Fruit fly (Drosophila melanogaster) whole organism, embryonic: ENCODE results near the gene Ilp6.

Source experiments
- Ada2b ChIP-seq: fragments of 200-800 bp; sonication (Bioruptor generic); IDR thresholded peaks from 2 replicates; pipeline ENCODE4 v1.3.6; 2022; ENCODE audit warnings: missing biosample characterization, missing genetic modification characterization
- CG15073 ChIP-seq: fragments of 200-800 bp; sonication (Bioruptor generic); optimal IDR thresholded peaks from 2 replicates; lab custom pipeline; 2016; ENCODE audit warnings: missing biosample characterization, missing genetic modification characterization
- CG1529 ChIP-seq: fragments of 200-800 bp; sonication (Bioruptor generic); optimal IDR thresholded peaks from 3 replicates; lab custom pipeline; 2018; ENCODE audit warnings: missing biosample characterization, missing genetic modification characterization
- CG2129 ChIP-seq: fragments of 200-800 bp; sonication (Bioruptor generic); IDR thresholded peaks from 2 replicates; pipeline ENCODE4 v1.3.6; 2022; ENCODE audit warnings: missing biosample characterization, missing genetic modification characterization; ENCODE audit not compliant: partially characterized antibody
- CG30403 ChIP-seq: fragments of 200-800 bp; sonication (Bioruptor generic); optimal IDR thresholded peaks from 3 replicates; lab custom pipeline; 2016; ENCODE audit warnings: missing biosample characterization, missing genetic modification characterization
- CG3281 ChIP-seq: fragments of 200-800 bp; sonication (Bioruptor generic); optimal IDR thresholded peaks from 3 replicates; lab custom pipeline; 2017; ENCODE audit warnings: missing biosample characterization, mild to moderate bottlenecking, missing genetic modification characterization
- CG3838 ChIP-seq: fragments of 200-800 bp; sonication (Bioruptor generic); optimal IDR thresholded peaks from 3 replicates; lab custom pipeline; 2016; ENCODE audit warnings: missing biosample characterization, missing genetic modification characterization
- CG4360 ChIP-seq: fragments of 200-800 bp; sonication (Bioruptor generic); IDR thresholded peaks from 2 replicates; pipeline ENCODE4 v1.3.6; 2022; ENCODE audit warnings: missing biosample characterization, missing genetic modification characterization
- CG43689 ChIP-seq: fragments of 200-800 bp; sonication (Bioruptor generic); IDR thresholded peaks from 2 replicates; pipeline ENCODE4 v1.3.6; 2022; ENCODE audit warnings: missing biosample characterization, missing genetic modification characterization
- CG6689 ChIP-seq: fragments of 200-800 bp; sonication (Bioruptor generic); IDR thresholded peaks from 2 replicates; pipeline ENCODE4 v1.3.6; 2022; ENCODE audit warnings: missing biosample characterization, missing genetic modification characterization
- CG8089 ChIP-seq: fragments of 200-800 bp; sonication (Bioruptor generic); optimal IDR thresholded peaks from 3 replicates; lab custom pipeline; 2016; ENCODE audit warnings: missing biosample characterization, missing genetic modification characterization
- CG8359 ChIP-seq: fragments of 200-800 bp; sonication (Bioruptor generic); optimal IDR thresholded peaks from 2 replicates; lab custom pipeline; 2017; ENCODE audit warnings: missing biosample characterization, mild to moderate bottlenecking, missing genetic modification characterization, borderline replicate concordance
- Dbx ChIP-seq: fragments of 200-800 bp; sonication (Bioruptor generic); IDR thresholded peaks from 3 replicates; pipeline ENCODE4 v1.3.6; 2022; ENCODE audit warnings: missing biosample characterization, missing genetic modification characterization
- Dek ChIP-seq: fragments of 200-800 bp; sonication (Bioruptor generic); optimal IDR thresholded peaks from 3 replicates; lab custom pipeline; 2019; ENCODE audit warnings: missing biosample characterization, mild to moderate bottlenecking, missing genetic modification characterization, moderate library complexity
- Drgx ChIP-seq: fragments of 200-800 bp; sonication (Bioruptor generic); IDR thresholded peaks from 2 replicates; pipeline ENCODE4 v1.3.6; 2022; ENCODE audit warnings: missing biosample characterization, missing genetic modification characterization
- Ets65A ChIP-seq: fragments of 200-800 bp; sonication (Bioruptor generic); peaks from one replicate; lab custom pipeline; 2016; ENCODE audit warnings: missing biosample characterization, missing genetic modification characterization
- Hsf ChIP-seq: fragments of 200-800 bp; sonication (Bioruptor generic); optimal IDR thresholded peaks from 3 replicates; lab custom pipeline; 2016; ENCODE audit warnings: missing biosample characterization, missing genetic modification characterization
- NK7.1 ChIP-seq: fragments of 200-800 bp; sonication (Bioruptor generic); optimal IDR thresholded peaks from 3 replicates; lab custom pipeline; 2016; ENCODE audit warnings: missing biosample characterization, missing genetic modification characterization
- PHDP ChIP-seq: fragments of 200-800 bp; sonication (Bioruptor generic); optimal IDR thresholded peaks from 3 replicates; lab custom pipeline; 2018; ENCODE audit warnings: missing biosample characterization, mild to moderate bottlenecking, missing genetic modification characterization, moderate library complexity
- Pdp1 ChIP-seq, 2 experiments: fragments of 200-800 bp; sonication (Bioruptor generic); optimal IDR thresholded peaks; 3 replicates each; lab custom pipeline; 2016; ENCODE audit warnings: missing biosample characterization in 2 of 2, missing genetic modification characterization in 2 of 2, mild to moderate bottlenecking in 1 of 2, moderate library complexity in 1 of 2
- bsh ChIP-seq, 2 experiments: fragments of 200-800 bp; sonication (Bioruptor generic); optimal IDR thresholded peaks; 2 replicates each; lab custom pipeline; 2017 to 2018; ENCODE audit warnings: mild to moderate bottlenecking in 2 of 2, missing biosample characterization in 2 of 2, missing genetic modification characterization in 2 of 2, moderate library complexity in 1 of 2
- cad ChIP-seq: fragments of >200 bp; optimal IDR thresholded peaks from 2 replicates; lab custom pipeline; 2017; ENCODE audit warnings: missing biosample characterization, missing genetic modification characterization
- cg ChIP-seq: fragments of 200-800 bp; sonication (Bioruptor generic); optimal IDR thresholded peaks from 3 replicates; lab custom pipeline; 2019; ENCODE audit warnings: missing biosample characterization, mild to moderate bottlenecking, missing genetic modification characterization, moderate library complexity
- chinmo ChIP-seq: fragments of 200-800 bp; sonication (Bioruptor generic); IDR thresholded peaks from 4 replicates; pipeline ENCODE4 v1.3.6; 2022; ENCODE audit warnings: missing biosample characterization, missing genetic modification characterization; ENCODE audit not compliant: partially characterized antibody
- crol ChIP-seq: fragments of 200-800 bp; sonication (Bioruptor generic); IDR thresholded peaks from 2 replicates; pipeline ENCODE4 v1.3.6; 2022; ENCODE audit warnings: missing biosample characterization, missing genetic modification characterization
- dati ChIP-seq: fragments of 200-800 bp; sonication (Bioruptor generic); IDR thresholded peaks from 2 replicates; pipeline ENCODE4 v1.3.6; 2022; ENCODE audit warnings: missing biosample characterization, missing genetic modification characterization
- ems ChIP-seq: fragments of 200-800 bp; sonication (Bioruptor generic); optimal IDR thresholded peaks from 3 replicates; lab custom pipeline; 2016; ENCODE audit warnings: missing biosample characterization, missing genetic modification characterization
- en ChIP-seq: fragments of 200-800 bp; sonication (Bioruptor generic); optimal IDR thresholded peaks from 2 replicates; lab custom pipeline; 2016; ENCODE audit warnings: missing biosample characterization, missing genetic modification characterization
- jing ChIP-seq: fragments of 200-800 bp; sonication (Bioruptor generic); optimal IDR thresholded peaks from 2 replicates; lab custom pipeline; 2018; ENCODE audit warnings: missing biosample characterization, mild to moderate bottlenecking, missing genetic modification characterization
- mld ChIP-seq: fragments of 200-800 bp; sonication (Bioruptor generic); IDR thresholded peaks from 3 replicates; pipeline ENCODE4 v1.3.6; 2022; ENCODE audit warnings: missing biosample characterization, missing genetic modification characterization; ENCODE audit not compliant: partially characterized antibody
- nom ChIP-seq: fragments of 200-800 bp; sonication (Bioruptor generic); optimal IDR thresholded peaks from 2 replicates; lab custom pipeline; 2017; ENCODE audit warnings: missing biosample characterization, missing genetic modification characterization, mild to moderate bottlenecking, moderate library complexity, missing genetic modification reagents
- pfk ChIP-seq: fragments of 200-800 bp; sonication (Bioruptor generic); optimal IDR thresholded peaks from 2 replicates; lab custom pipeline; 2018; ENCODE audit warnings: missing biosample characterization, mild to moderate bottlenecking, missing genetic modification characterization, moderate library complexity
- sqz ChIP-seq: fragments of 200-800 bp; sonication (Bioruptor generic); optimal IDR thresholded peaks from 3 replicates; lab custom pipeline; 2018; ENCODE audit warnings: missing biosample characterization, mild to moderate bottlenecking, missing genetic modification characterization
- stwl ChIP-seq: fragments of 200-800 bp; sonication (Bioruptor generic); optimal IDR thresholded peaks from 3 replicates; lab custom pipeline; 2018; ENCODE audit warnings: missing biosample characterization, mild to moderate bottlenecking, missing genetic modification characterization, moderate library complexity
- tio ChIP-seq: fragments of 200-800 bp; sonication (Bioruptor generic); optimal IDR thresholded peaks from 2 replicates; lab custom pipeline; 2017; ENCODE audit warnings: missing biosample characterization, missing genetic modification characterization, inconsistent platforms
- vvl ChIP-seq: fragments of 200-800 bp; sonication (Bioruptor generic); IDR thresholded peaks from 2 replicates; pipeline ENCODE4 v1.3.6; 2022; ENCODE audit warnings: missing biosample characterization, missing genetic modification characterization
- wor ChIP-seq: fragments of 200-800 bp; sonication (Bioruptor generic); IDR thresholded peaks from 2 replicates; pipeline ENCODE4 v1.3.6; 2022; ENCODE audit warnings: missing biosample characterization, missing genetic modification characterization
- zf30C ChIP-seq: fragments of 200-800 bp; sonication (Bioruptor generic); optimal IDR thresholded peaks from 3 replicates; lab custom pipeline; 2018; ENCODE audit warnings: missing biosample characterization, mild to moderate bottlenecking, missing genetic modification characterization
- zfh1 ChIP-seq: fragments of 200-800 bp; sonication (Bioruptor generic); IDR thresholded peaks from 3 replicates; pipeline ENCODE4 v1.3.6; 2022; ENCODE audit warnings: missing biosample characterization, missing genetic modification characterization

The Ilp6 gene

dm6 chrX:2289134-2289533, 45.3 kb downstream of the Ilp6 start:
- TF ChIP-seq sqz (GFP tag; lab: Kevin White, UChicago): peak; percentile 56
- TF ChIP-seq cg (GFP tag; lab: Kevin White, UChicago): peak; percentile 9
- TF ChIP-seq zf30C: no peak
- no peak for TF ChIP-seq PHDP (tag; lab: Kevin White, UChicago)
- TF ChIP-seq CG6689 (GFP tag; lab: Robert Waterston, UW): no peak
- no peak for TF ChIP-seq CG3838 (GFP tag; lab: Kevin White, UChicago)
- TF ChIP-seq CG3281 (GFP tag; lab: Kevin White, UChicago): no peak
- TF ChIP-seq chinmo (GFP tag; lab: Robert Waterston, UW): 0 out of 4 replicates have a peak, but pooled peaks have one; percentile 27
- no peak for TF ChIP-seq CG1529 (GFP tag; lab: Kevin White, UChicago)
- no peak for TF ChIP-seq CG8089 (GFP tag; lab: Kevin White, UChicago)
- TF ChIP-seq CG15073 (GFP tag; lab: Kevin White, UChicago): no peak
- no peak for TF ChIP-seq tio (GFP tag; lab: Kevin White, UChicago)
- peak; percentile 90 for TF ChIP-seq Drgx
- TF ChIP-seq CG4360 (GFP tag; lab: Robert Waterston, UW): peak; percentile 97
- TF ChIP-seq nom: peak; percentile 99
- TF ChIP-seq bsh (GFP tag; optimal IDR thresholded peaks at IDR 0.05; lab: Kevin White, UChicago): peak in 1 of 2 experiments; percentile 98
- no peak for TF ChIP-seq ems (GFP tag; lab: Kevin White, UChicago)
- TF ChIP-seq Dbx: no peak

dm6 chrX:2288327-2288726, 46.1 kb downstream of the Ilp6 start:
- no peak for TF ChIP-seq Ada2b
- peak; percentile 35 for TF ChIP-seq Ets65A
- TF ChIP-seq wor (GFP tag; lab: Robert Waterston, UW): no peak
- 0 out of 2 replicates have a peak, but pooled peaks have one; percentile 33 for TF ChIP-seq vvl (GFP tag; lab: Robert Waterston, UW)

- TF ChIP-seq CG43689 (GFP tag; lab: Robert Waterston, UW) (no peak), dati (GFP tag; lab: Robert Waterston, UW) (no peak), mld (no peak), jing (no peak), cad (GFP tag; lab: Kevin White, UChicago) (no peak), bsh (GFP tag; optimal IDR thresholded peaks at IDR 0.05; lab: Kevin White, UChicago) (peak in 1 of 2 experiments; percentile 18), en (GFP tag; lab: Kevin White, UChicago) (no peak), stwl (tag; lab: Kevin White, UChicago) (no peak), CG30403 (GFP tag; lab: Kevin White, UChicago) (no peak), CG8359 (GFP tag; lab: Kevin White, UChicago) (no peak), cg (GFP tag; lab: Kevin White, UChicago) (peak; percentile 15), chinmo (GFP tag; lab: Robert Waterston, UW) (peak; percentile 75; the same call in 1 of the 4 replicates), crol (GFP tag; lab: Robert Waterston, UW) (peak; percentile 76), Drgx (peak; percentile 16; the same call in 1 of the 2 replicates), zfh1 (GFP tag; lab: Robert Waterston, UW) (0 out of 3 replicates have a peak, but pooled peaks have one; percentile 8), nom (peak; percentile 13), pfk (GFP tag; lab: Kevin White, UChicago) (no peak), Dek (tag; lab: Kevin White, UChicago) (no peak), Pdp1 (GFP tag; optimal IDR thresholded peaks at IDR 0.05; lab: Kevin White, UChicago) (peak in 1 of 2 experiments; percentile 51), Hsf (GFP tag; lab: Kevin White, UChicago) (no peak), NK7.1 (no peak), CG2129 (no peak)
Observed at dm6 chrX:2286985-2287384, 47.5 kb downstream of the Ilp6 start.
